Worm (Caenorhabditis elegans) whole organism, early embryonic: ENCODE results near the gene C26F1.3.

ENCODE experiments used
- B0310.2 ChIP-seq: sonication (generic microtip); optimal IDR thresholded peaks from 2 replicates; lab custom pipeline; 2016; ENCODE audit warnings: mild to moderate bottlenecking, missing genetic modification characterization, missing compliant biosample characterization
- ama-1 ChIP-seq: fragments of 150-350 bp; optimal IDR thresholded peaks from 2 replicates; lab custom pipeline; 2014
- scrt-1 ChIP-seq: fragments of 200-800 bp; sonication (Bioruptor generic); IDR thresholded peaks from 2 replicates; pipeline ENCODE4 v1.3.6; 2022; ENCODE audit warnings: missing genetic modification characterization, missing compliant biosample characterization

ce11 chrV:7775226-7775625, 1.9 kb upstream of the C26F1.3 start:
- TF ChIP-seq ama-1 (lab: Kevin White, UChicago) = no peak
- TF ChIP-seq scrt-1 (GFP tag; lab: Robert Waterston, UW) = no peak
- no peak for TF ChIP-seq B0310.2 (tag; lab: Kevin White, UChicago)
